Worm (Caenorhabditis elegans): ENCODE results near the gene C45G9.6.

Gene C45G9.6

DNA sequence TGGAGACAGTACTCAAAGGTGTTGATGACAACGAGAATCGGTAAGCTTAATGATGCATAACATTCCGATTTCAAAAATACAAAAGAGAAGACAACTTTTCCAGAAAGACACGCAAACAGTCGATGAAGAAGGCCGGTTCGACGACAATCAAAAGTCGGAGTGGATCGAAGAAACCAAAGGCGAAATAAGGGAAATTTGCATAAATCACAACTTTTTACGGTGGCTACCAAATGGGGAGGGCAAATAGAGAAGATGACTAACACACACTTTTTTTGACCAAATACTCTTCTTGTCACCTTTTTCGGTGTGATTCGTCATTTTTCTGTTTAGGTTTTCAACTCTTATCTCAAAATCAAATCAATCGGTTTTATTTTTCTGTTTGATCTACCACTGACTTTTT is at the start of gene C45G9.6:
Gene C45G9.6 (plus strand): TSS at position 301 of the 400 bp plus-strand sequence.
- TF ChIP-seq ceh-16 (tag; optimal IDR thresholded peaks at IDR 0.05) (no peak), nhr-11 (tag; optimal IDR thresholded peaks at IDR 0.05) (no peak), lsy-2 (tag; optimal IDR thresholded peaks at IDR 0.05) (no peak), peb-1 (tag; optimal IDR thresholded peaks at IDR 0.05) (no peak), lin-39 (tag; optimal IDR thresholded peaks at IDR 0.05) (no peak), nhr-6 (tag; optimal IDR thresholded peaks at IDR 0.05) (no peak), nhr-237 (tag; optimal IDR thresholded peaks at IDR 0.05) (no peak), mbf-1 (tag; optimal IDR thresholded peaks at IDR 0.05) (no peak), skn-1 (tag; optimal IDR thresholded peaks at IDR 0.05) (no peak), zag-1 (tag; optimal IDR thresholded peaks at IDR 0.05) (no peak), ZK546.5 (tag; optimal IDR thresholded peaks at IDR 0.05) (no peak), C34F6.9 (tag; optimal IDR thresholded peaks at IDR 0.05) (no peak), crh-2 (tag; optimal IDR thresholded peaks at IDR 0.05) (no peak), sma-9 (GFP tag; optimal IDR thresholded peaks at IDR 0.05) (no peak), sma-9 (tag; optimal IDR thresholded peaks at IDR 0.05) (no peak), lin-13 (GFP tag; optimal IDR thresholded peaks at IDR 0.05) (no peak), gmeb-1 (tag; optimal IDR thresholded peaks at IDR 0.05) (no peak)

DNA sequence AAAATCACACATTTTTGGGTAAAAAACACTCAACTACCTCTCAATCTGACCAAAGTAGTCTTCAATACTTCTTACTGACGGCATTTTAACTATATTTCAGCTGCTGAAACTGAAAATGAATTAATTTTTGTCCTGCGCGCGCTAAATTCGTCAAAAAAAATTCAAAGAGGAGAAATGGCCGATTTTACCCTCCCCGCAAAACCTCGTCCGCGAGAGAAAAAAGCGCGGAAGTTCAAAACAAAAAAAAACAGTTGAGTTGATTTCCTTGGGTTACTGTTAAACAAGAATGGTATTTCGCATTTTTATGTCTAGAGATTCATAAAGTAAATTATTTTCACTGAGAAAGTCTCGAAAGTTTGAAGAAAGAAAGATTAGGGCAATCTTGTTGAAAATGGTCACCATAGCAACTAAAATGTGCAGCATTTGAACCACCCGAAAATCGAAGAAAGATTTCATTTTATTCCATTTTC is 49.4 kb upstream of the C45G9.6 start, which contains the start of the genes C27F2.10 and wdr-60:
Gene C27F2.10 (minus strand): TSS at position 109 of the 470 bp plus-strand sequence.
Gene wdr-60 (plus strand): TSS at position 420 of the 470 bp plus-strand sequence.
- TF ChIP-seq gmeb-1 (tag; optimal IDR thresholded peaks at IDR 0.05), result peak; percentile 80
- peak in 1 of 2 experiments; percentile 55 for TF ChIP-seq lsy-2 (tag; optimal IDR thresholded peaks at IDR 0.05)
- TF ChIP-seq sma-9 (GFP tag; optimal IDR thresholded peaks at IDR 0.05), result peak; percentile 12
- no peak for TF ChIP-seq sma-9 (tag; optimal IDR thresholded peaks at IDR 0.05)
- TF ChIP-seq ceh-82 (tag; optimal IDR thresholded peaks at IDR 0.05), result no peak

DNA sequence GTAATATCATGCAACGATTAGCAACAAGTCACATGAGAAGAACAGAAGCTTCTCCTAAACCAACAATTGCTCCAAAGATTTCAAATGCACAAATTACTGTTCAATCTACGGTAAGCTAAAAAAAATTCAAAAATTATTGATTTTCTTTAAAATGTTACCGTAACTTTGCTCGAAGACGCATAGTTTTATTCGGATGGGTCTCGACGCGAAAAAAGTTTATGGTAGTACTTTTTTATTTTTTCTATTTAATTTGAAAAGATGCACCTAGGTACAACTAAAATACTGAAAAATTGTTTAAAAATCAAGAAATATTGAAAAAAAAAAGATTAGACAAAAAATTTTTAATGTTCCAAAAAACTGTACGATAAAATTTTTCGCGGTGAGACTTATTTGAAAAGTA is 48.6 kb upstream of the C45G9.6 start:
- TF ChIP-seq C34F6.9 (tag; optimal IDR thresholded peaks at IDR 0.05) (no peak), nhr-6 (tag; optimal IDR thresholded peaks at IDR 0.05) (no peak), nhr-129 (tag; optimal IDR thresholded peaks at IDR 0.05) (no peak), alr-1 (tag; optimal IDR thresholded peaks at IDR 0.05) (no peak), ceh-82 (tag; optimal IDR thresholded peaks at IDR 0.05) (no peak), nhr-237 (tag; optimal IDR thresholded peaks at IDR 0.05) (no peak)

DNA sequence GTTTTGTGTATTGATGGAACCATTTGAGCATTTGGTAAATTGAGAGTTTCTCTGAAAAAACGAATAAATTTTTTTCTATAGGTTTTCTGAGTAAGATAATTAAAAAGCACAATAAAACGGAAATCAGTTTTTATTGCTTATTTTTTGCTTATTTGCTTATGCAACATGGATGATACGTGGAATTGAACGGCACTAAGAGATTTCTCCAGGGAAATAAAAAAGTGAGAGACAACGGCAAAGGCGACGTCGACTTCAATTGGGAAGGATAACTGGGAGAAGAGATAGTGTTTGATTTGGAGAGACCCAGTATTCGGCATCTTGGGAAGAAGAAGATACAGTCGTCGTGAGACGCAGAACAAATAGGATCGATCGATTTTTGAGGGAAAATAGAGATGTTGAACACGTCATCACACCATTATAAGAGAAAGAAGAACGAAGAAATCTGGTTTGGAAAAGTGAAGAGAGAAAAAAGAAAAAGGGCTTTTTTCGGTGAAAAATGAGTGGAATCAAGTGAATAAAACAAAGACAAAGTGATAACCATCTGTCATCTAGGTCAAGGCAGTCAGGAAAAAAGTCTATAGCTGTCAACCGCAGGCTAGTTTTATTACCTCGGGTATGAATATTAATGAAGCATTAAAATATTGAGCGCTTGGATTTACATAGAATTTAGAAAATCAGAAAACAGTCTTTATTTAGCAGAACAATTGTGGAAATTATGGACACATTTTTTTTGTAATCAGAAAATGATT is 38.0 kb upstream of the C45G9.6 start, which contains the start of gene tmem-131:
Gene tmem-131 (minus strand): TSS at position 51 of the 749 bp plus-strand sequence.
- no peak for TF ChIP-seq unc-62 (GFP tag; optimal IDR thresholded peaks at IDR 0.05)
- TF ChIP-seq alr-1 (tag; optimal IDR thresholded peaks at IDR 0.05), result no peak
- TF ChIP-seq unc-55 (GFP tag; optimal IDR thresholded peaks at IDR 0.05), result no peak
- no peak for TF ChIP-seq egl-27 (tag; optimal IDR thresholded peaks at IDR 0.05)
- no peak for TF ChIP-seq mab-5 (tag; optimal IDR thresholded peaks at IDR 0.05)
- no peak for TF ChIP-seq Y55F3AM.14 (GFP tag; optimal IDR thresholded peaks at IDR 0.05)
- TF ChIP-seq ama-1 (optimal IDR thresholded peaks at IDR 0.05), result no peak
- TF ChIP-seq sma-3 (GFP tag; optimal IDR thresholded peaks at IDR 0.05), result peak; percentile 43
- TF ChIP-seq nhr-25 (tag; optimal IDR thresholded peaks at IDR 0.05), result peak; percentile 66
- peak; percentile 34 for TF ChIP-seq fos-1 (tag; optimal IDR thresholded peaks at IDR 0.05)
- TF ChIP-seq snpc-4 (tag; optimal IDR thresholded peaks at IDR 0.05), result no peak
- TF ChIP-seq elt-1 (tag; optimal IDR thresholded peaks at IDR 0.05), result no peak
- no peak for TF ChIP-seq ZK546.5 (tag; optimal IDR thresholded peaks at IDR 0.05)
- TF ChIP-seq peb-1 (tag; optimal IDR thresholded peaks at IDR 0.05), result no peak
- no peak for TF ChIP-seq lsy-2 (tag; optimal IDR thresholded peaks at IDR 0.05)
- TF ChIP-seq nhr-11 (tag; optimal IDR thresholded peaks at IDR 0.05), result no peak
- TF ChIP-seq F13H6.1 (tag; optimal IDR thresholded peaks at IDR 0.05), result no peak
- TF ChIP-seq crh-2 (tag; optimal IDR thresholded peaks at IDR 0.05), result peak; percentile 45
- no peak for TF ChIP-seq elt-3 (tag; optimal IDR thresholded peaks at IDR 0.05)
- TF ChIP-seq nhr-21 (tag; optimal IDR thresholded peaks at IDR 0.05), result peak; percentile 32
- TF ChIP-seq nhr-23 (tag; optimal IDR thresholded peaks at IDR 0.05), result no peak
- no peak for TF ChIP-seq sem-4 (tag; optimal IDR thresholded peaks at IDR 0.05)
- TF ChIP-seq ceh-82 (tag; optimal IDR thresholded peaks at IDR 0.05), result no peak
- TF ChIP-seq blmp-1 (tag; optimal IDR thresholded peaks at IDR 0.05; ENCODE audit: insufficient read depth), result peak; percentile 20
- TF ChIP-seq sma-9 (GFP tag; optimal IDR thresholded peaks at IDR 0.05), result no peak
- TF ChIP-seq sma-9 (tag; optimal IDR thresholded peaks at IDR 0.05), result no peak
- TF ChIP-seq ceh-16 (tag; optimal IDR thresholded peaks at IDR 0.05), result no peak
- no peak for TF ChIP-seq lin-39 (tag; optimal IDR thresholded peaks at IDR 0.05)
- TF ChIP-seq C34F6.9 (tag; optimal IDR thresholded peaks at IDR 0.05), result no peak
- TF ChIP-seq nhr-12 (tag; optimal IDR thresholded peaks at IDR 0.05), result no peak
- peak; percentile 27 for TF ChIP-seq nhr-129 (tag; optimal IDR thresholded peaks at IDR 0.05)
- TF ChIP-seq aly-2 (tag; optimal IDR thresholded peaks at IDR 0.05), result no peak
- TF ChIP-seq ztf-11 (tag; optimal IDR thresholded peaks at IDR 0.05), result no peak
- no peak for TF ChIP-seq skn-1 (tag; optimal IDR thresholded peaks at IDR 0.05)
- no peak for TF ChIP-seq ztf-4 (tag; optimal IDR thresholded peaks at IDR 0.05)
- TF ChIP-seq ztf-1 (GFP tag; conservative IDR thresholded peaks at IDR 0.05), result no peak
- TF ChIP-seq nhr-77 (tag; optimal IDR thresholded peaks at IDR 0.05), result no peak
- no peak for TF ChIP-seq mdl-1 (tag; optimal IDR thresholded peaks at IDR 0.05)
